Worm (Caenorhabditis elegans) whole organism, mixed stage, embryonic: ENCODE measurements around the gene dhhc-14.
"Not testable (repeated sequence)": the region's sequence is repeated elsewhere in the genome, so short reads cannot be mapped to it uniquely, and the experiment has no call there.

Experiments used
- ceh-43 ChIP-seq: fragments of 200-800 bp; sonication (Bioruptor generic); optimal IDR thresholded peaks from 2 replicates; lab custom pipeline; 2018; ENCODE audit warnings: mild to moderate bottlenecking, missing genetic modification characterization, moderate library complexity, missing compliant biosample characterization
- drap-1 ChIP-seq: fragments of 200-800 bp; sonication (Bioruptor generic); optimal IDR thresholded peaks from 3 replicates; lab custom pipeline; 2018; ENCODE audit warnings: mild to moderate bottlenecking, missing genetic modification characterization, missing compliant biosample characterization
- hlh-1 ChIP-seq: fragments of 150-350 bp; optimal IDR thresholded peaks from 2 replicates; lab custom pipeline; 2014; ENCODE audit warnings: missing biosample characterization, missing genetic modification reagents, missing genetic modification characterization
- lin-13 ChIP-seq: fragments of 150-350 bp; optimal IDR thresholded peaks from 2 replicates; lab custom pipeline; 2014; ENCODE audit warnings: missing biosample characterization, missing genetic modification characterization
- nhr-12 ChIP-seq: fragments of 150-350 bp; optimal IDR thresholded peaks from 2 replicates; lab custom pipeline; 2014; ENCODE audit warnings: missing biosample characterization, missing genetic modification characterization
- nhr-237 ChIP-seq: fragments of 150-350 bp; optimal IDR thresholded peaks from 2 replicates; lab custom pipeline; 2014; ENCODE audit warnings: missing biosample characterization, missing genetic modification characterization
- nhr-76 ChIP-seq: sonication (generic microtip); optimal IDR thresholded peaks from 2 replicates; lab custom pipeline; 2017; ENCODE audit warnings: missing biosample characterization, missing genetic modification characterization
- snpc-4 ChIP-seq: fragments of 150-350 bp; optimal IDR thresholded peaks from 2 replicates; lab custom pipeline; 2014; ENCODE audit warnings: missing biosample characterization, missing genetic modification characterization
- sptf-1 ChIP-seq: sonication (generic microtip); optimal IDR thresholded peaks from 2 replicates; lab custom pipeline; 2017; ENCODE audit warnings: mild to moderate bottlenecking, missing genetic modification characterization, moderate library complexity, missing compliant biosample characterization
- unc-120 ChIP-seq: sonication (generic microtip); optimal IDR thresholded peaks from 2 replicates; lab custom pipeline; 2017; ENCODE audit warnings: missing genetic modification characterization, missing compliant biosample characterization; ENCODE audit not compliant: poor library complexity, severe bottlenecking
- unc-39 ChIP-seq: fragments of 150-350 bp; optimal IDR thresholded peaks from 2 replicates; lab custom pipeline; 2014; ENCODE audit warnings: missing biosample characterization, missing genetic modification characterization
- unc-62 ChIP-seq: fragments of 150-350 bp; optimal IDR thresholded peaks from 2 replicates; lab custom pipeline; 2014; ENCODE audit warnings: missing biosample characterization, missing genetic modification reagents, missing genetic modification characterization
- zip-8 ChIP-seq: fragments of 150-350 bp; optimal IDR thresholded peaks from 2 replicates; lab custom pipeline; 2014; ENCODE audit warnings: missing biosample characterization, missing genetic modification characterization
- ztf-11 ChIP-seq: fragments of 150-350 bp; optimal IDR thresholded peaks from 2 replicates; lab custom pipeline; 2014; ENCODE audit warnings: missing biosample characterization, missing genetic modification characterization

DNA sequence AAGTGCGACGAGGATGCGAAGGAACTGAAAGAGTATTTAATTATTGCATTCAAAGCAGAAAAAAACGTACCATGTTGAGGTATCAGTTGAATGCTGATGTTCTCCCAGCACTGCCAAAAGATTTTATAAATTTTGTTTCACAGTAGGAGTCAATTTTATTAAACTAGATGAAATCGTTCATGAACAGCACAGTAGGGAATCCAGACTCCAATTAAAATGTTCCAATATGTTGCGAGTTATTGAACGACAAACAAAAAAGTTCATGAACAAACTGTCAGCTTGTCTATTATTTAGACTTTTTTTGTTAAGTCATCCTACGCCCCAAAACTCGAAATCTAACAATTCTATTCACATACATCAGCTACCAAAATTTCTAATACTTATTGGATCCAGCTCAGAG lies 17.1 kb upstream of the dhhc-14 start, which contains the start of gene nspc-1:
- TF ChIP-seq nhr-76 (tag; lab: Kevin White, UChicago); ztf-11 (tag; lab: Kevin White, UChicago); unc-62; nhr-237; unc-39 (tag; lab: Kevin White, UChicago); ceh-43 (GFP tag; lab: Kevin White, UChicago); hlh-1 (tag; lab: Kevin White, UChicago); nhr-12 (tag; lab: Kevin White, UChicago); lin-13 (tag; lab: Kevin White, UChicago); zip-8; drap-1 (GFP tag; lab: Kevin White, UChicago); snpc-4 (tag; lab: Kevin White, UChicago); unc-120 (tag; lab: Kevin White, UChicago); sptf-1 (tag; lab: Kevin White, UChicago): not testable (repeated sequence)
